Worm (Caenorhabditis elegans) whole organism, mixed stage, embryonic: ENCODE measurements around the gene cyp-33C5.

Experiments
- bed-3 ChIP-seq: fragments of 200-800 bp; sonication (Bioruptor generic); optimal IDR thresholded peaks from 3 replicates; lab custom pipeline; 2018; ENCODE audit warnings: mild to moderate bottlenecking, missing genetic modification characterization, moderate library complexity, missing compliant biosample characterization
- nhr-76 ChIP-seq: sonication (generic microtip); optimal IDR thresholded peaks from 2 replicates; lab custom pipeline; 2017; ENCODE audit warnings: missing biosample characterization, missing genetic modification characterization
- pha-4 ChIP-seq: fragments of 150-350 bp; optimal IDR thresholded peaks from 2 replicates; lab custom pipeline; 2018; ENCODE audit warnings: missing biosample characterization, missing genetic modification reagents, missing genetic modification characterization
- tbx-8 ChIP-seq: fragments of 200-800 bp; sonication (Bioruptor generic); optimal IDR thresholded peaks from 2 replicates; lab custom pipeline; 2018; ENCODE audit warnings: mild to moderate bottlenecking, missing genetic modification characterization, moderate library complexity, missing compliant biosample characterization
- unc-39 ChIP-seq: fragments of 150-350 bp; optimal IDR thresholded peaks from 2 replicates; lab custom pipeline; 2014; ENCODE audit warnings: missing biosample characterization, missing genetic modification characterization
- unc-62 ChIP-seq: fragments of 150-350 bp; optimal IDR thresholded peaks from 2 replicates; lab custom pipeline; 2014; ENCODE audit warnings: missing biosample characterization, missing genetic modification reagents, missing genetic modification characterization
- ztf-11 ChIP-seq: fragments of 150-350 bp; optimal IDR thresholded peaks from 2 replicates; lab custom pipeline; 2014; ENCODE audit warnings: missing biosample characterization, missing genetic modification characterization

ce11 chrV:2211936-2212335, 32.9 kb upstream of the cyp-33C5 start, which contains the start of gene nhr-133:
- TF ChIP-seq unc-62 (no peak), ztf-11 (no peak), unc-39 (tag; lab: Kevin White, UChicago) (no peak), nhr-76 (tag; lab: Kevin White, UChicago) (no peak), tbx-8 (GFP tag; lab: Kevin White, UChicago) (no peak), bed-3 (GFP tag; lab: Kevin White, UChicago) (no peak), pha-4 (tag; lab: Kevin White, UChicago) (no peak)
